Worm (Caenorhabditis elegans) whole organism, L1 larva: ENCODE data around the gene C44C10.5.
A peak's percentile ranks its signal among the peaks of the same experiment; 100 is the strongest.

ENCODE experiments used
- F16B12.6 ChIP-seq: fragments of 150-350 bp; optimal IDR thresholded peaks from 2 replicates; lab custom pipeline; 2014; ENCODE audit warnings: missing biosample characterization, missing genetic modification characterization
- aha-1 ChIP-seq: fragments of 150-350 bp; optimal IDR thresholded peaks from 2 replicates; lab custom pipeline; 2014; ENCODE audit warnings: missing biosample characterization, missing genetic modification characterization
- alr-1 ChIP-seq: fragments of 200-800 bp; sonication (Bioruptor generic); optimal IDR thresholded peaks from 2 replicates; lab custom pipeline; 2018; ENCODE audit warnings: borderline replicate concordance, mild to moderate bottlenecking, missing genetic modification characterization, missing compliant biosample characterization
- aly-2 ChIP-seq: fragments of 150-350 bp; optimal IDR thresholded peaks from 2 replicates; lab custom pipeline; 2014; ENCODE audit warnings: missing biosample characterization, missing genetic modification characterization
- blmp-1 ChIP-seq: fragments of 150-350 bp; optimal IDR thresholded peaks from 2 replicates; lab custom pipeline; 2014; ENCODE audit warnings: missing biosample characterization, missing genetic modification characterization
- ceh-88 ChIP-seq: fragments of 200-800 bp; sonication (Bioruptor generic); IDR thresholded peaks from 2 replicates; pipeline ENCODE4 v1.3.6; 2022; ENCODE audit warnings: missing genetic modification characterization, missing compliant biosample characterization
- ceh-90 ChIP-seq: sonication (generic microtip); optimal IDR thresholded peaks from 2 replicates; lab custom pipeline; 2016; ENCODE audit warnings: missing genetic modification characterization, missing compliant biosample characterization
- efl-3 ChIP-seq: fragments of 200-800 bp; sonication (Bioruptor generic); optimal IDR thresholded peaks from 2 replicates; lab custom pipeline; 2018; ENCODE audit warnings: mild to moderate bottlenecking, missing genetic modification characterization, missing compliant biosample characterization
- elt-2 ChIP-seq: sonication (generic microtip); optimal IDR thresholded peaks from 2 replicates; lab custom pipeline; 2016; ENCODE audit warnings: missing genetic modification characterization, mild to moderate bottlenecking, inconsistent platforms, missing compliant biosample characterization, missing genetic modification reagents
- elt-3 ChIP-seq, 6 experiments: fragments of 150-350 bp in 1 of 6; sonication (generic microtip); optimal IDR thresholded peaks; 2 replicates each; lab custom pipeline; 2017 to 2018; ENCODE audit warnings: missing biosample characterization in 6 of 6, missing genetic modification characterization in 6 of 6, inconsistent platforms in 1 of 6
- ets-5 ChIP-seq: fragments of 200-800 bp; sonication (Bioruptor generic); IDR thresholded peaks from 2 replicates; pipeline ENCODE4 v1.3.6; 2022; ENCODE audit warnings: missing genetic modification characterization, missing compliant biosample characterization
- fkh-10 ChIP-seq: sonication (generic microtip); optimal IDR thresholded peaks from 2 replicates; lab custom pipeline; 2017; ENCODE audit warnings: missing biosample characterization, missing genetic modification reagents, missing genetic modification characterization
- fos-1 ChIP-seq: fragments of 150-350 bp; optimal IDR thresholded peaks from 2 replicates; lab custom pipeline; 2014; ENCODE audit warnings: missing biosample characterization, missing genetic modification characterization
- grh-1 ChIP-seq: fragments of 200-800 bp; sonication (Bioruptor generic); IDR thresholded peaks from 2 replicates; pipeline ENCODE4 v1.3.6; 2022; ENCODE audit warnings: missing genetic modification reagents, missing genetic modification characterization, missing compliant biosample characterization
- hlh-4 ChIP-seq: sonication (generic microtip); optimal IDR thresholded peaks from 2 replicates; lab custom pipeline; 2016; ENCODE audit warnings: mild to moderate bottlenecking, missing genetic modification characterization, missing compliant biosample characterization
- hpl-2 ChIP-seq: fragments of 150-350 bp; optimal IDR thresholded peaks from 2 replicates; lab custom pipeline; 2014; ENCODE audit warnings: missing biosample characterization, missing genetic modification reagents, missing genetic modification characterization
- irx-1 ChIP-seq: sonication (generic microtip); optimal IDR thresholded peaks from 2 replicates; lab custom pipeline; 2016; ENCODE audit warnings: missing genetic modification characterization, missing compliant biosample characterization
- isw-1 ChIP-seq: fragments of 200-800 bp; sonication (Bioruptor generic); IDR thresholded peaks from 2 replicates; pipeline ENCODE4 v1.3.6; 2022; ENCODE audit warnings: missing genetic modification characterization, missing compliant biosample characterization
- jun-1 ChIP-seq: fragments of 150-350 bp; optimal IDR thresholded peaks from 2 replicates; lab custom pipeline; 2014; ENCODE audit warnings: missing biosample characterization, missing genetic modification reagents, missing genetic modification characterization
- lin-14 ChIP-seq: fragments of 200-800 bp; sonication (Bioruptor generic); optimal IDR thresholded peaks from 2 replicates; lab custom pipeline; 2018; ENCODE audit warnings: mild to moderate bottlenecking, missing genetic modification characterization, moderate library complexity, missing compliant biosample characterization
- lsy-2 ChIP-seq, 2 experiments: fragments of 150-350 bp; optimal IDR thresholded peaks; 2 replicates each; lab custom pipeline; 2014; ENCODE audit warnings: missing biosample characterization in 2 of 2, missing genetic modification characterization in 2 of 2
- mab-9 ChIP-seq: fragments of 200-800 bp; sonication (Bioruptor generic); IDR thresholded peaks from 2 replicates; pipeline ENCODE4 v1.3.6; 2022; ENCODE audit warnings: missing genetic modification reagents, missing genetic modification characterization, missing compliant biosample characterization
- nhr-12 ChIP-seq: sonication (generic microtip); optimal IDR thresholded peaks from 2 replicates; lab custom pipeline; 2017; ENCODE audit warnings: missing biosample characterization, missing genetic modification characterization
- nhr-19 ChIP-seq: fragments of 200-800 bp; sonication (Bioruptor generic); conservative IDR thresholded peaks from 2 replicates; pipeline ENCODE4 v1.3.6; 2022; ENCODE audit warnings: missing genetic modification characterization, missing compliant biosample characterization
- nhr-20 ChIP-seq: sonication (generic microtip); optimal IDR thresholded peaks from 2 replicates; lab custom pipeline; 2016; ENCODE audit warnings: mild to moderate bottlenecking, missing genetic modification characterization, missing compliant biosample characterization
- nhr-71 ChIP-seq: sonication (generic microtip); optimal IDR thresholded peaks from 2 replicates; lab custom pipeline; 2016; ENCODE audit warnings: mild to moderate bottlenecking, missing genetic modification characterization, moderate library complexity, missing compliant biosample characterization
- nhr-76 ChIP-seq: sonication (generic microtip); optimal IDR thresholded peaks from 2 replicates; lab custom pipeline; 2017; ENCODE audit warnings: missing biosample characterization, missing genetic modification characterization
- nhr-77 ChIP-seq: fragments of 150-350 bp; optimal IDR thresholded peaks from 2 replicates; lab custom pipeline; 2014; ENCODE audit warnings: missing biosample characterization, missing genetic modification characterization
- nhr-85 ChIP-seq: sonication (generic microtip); peaks from one replicate; lab custom pipeline; 2016; ENCODE audit warnings: missing genetic modification characterization, inconsistent platforms, missing compliant biosample characterization
- nhr-90 ChIP-seq: sonication (generic microtip); optimal IDR thresholded peaks from 2 replicates; lab custom pipeline; 2016; ENCODE audit warnings: mild to moderate bottlenecking, missing genetic modification characterization, missing compliant biosample characterization; ENCODE audit not compliant: poor library complexity
- pag-3 ChIP-seq: sonication (generic microtip); optimal IDR thresholded peaks from 2 replicates; lab custom pipeline; 2017; ENCODE audit warnings: missing genetic modification characterization, mild to moderate bottlenecking, missing compliant biosample characterization, antibody characterized with exemption, borderline replicate concordance; ENCODE audit not compliant: insufficient read depth
- pax-3 ChIP-seq: fragments of 200-800 bp; sonication (Bioruptor generic); optimal IDR thresholded peaks from 2 replicates; lab custom pipeline; 2018; ENCODE audit warnings: mild to moderate bottlenecking, missing genetic modification characterization, moderate library complexity, missing compliant biosample characterization
- pqm-1 ChIP-seq: sonication (generic microtip); optimal IDR thresholded peaks from 3 replicates; lab custom pipeline; 2017; ENCODE audit warnings: missing biosample characterization, missing genetic modification characterization
- skn-1 ChIP-seq: fragments of 150-350 bp; optimal IDR thresholded peaks from 2 replicates; lab custom pipeline; 2014; ENCODE audit warnings: missing biosample characterization, missing genetic modification characterization
- snpc-4 ChIP-seq: fragments of 150-350 bp; optimal IDR thresholded peaks from 2 replicates; lab custom pipeline; 2014; ENCODE audit warnings: missing biosample characterization, missing genetic modification characterization
- snu-23 ChIP-seq: sonication (generic microtip); optimal IDR thresholded peaks from 2 replicates; lab custom pipeline; 2016; ENCODE audit warnings: missing genetic modification characterization, missing compliant biosample characterization
- sptf-1 ChIP-seq: fragments of 150-350 bp; optimal IDR thresholded peaks from 2 replicates; lab custom pipeline; 2014; ENCODE audit warnings: missing biosample characterization, missing genetic modification characterization
- tbx-2 ChIP-seq: sonication (generic microtip); optimal IDR thresholded peaks from 2 replicates; lab custom pipeline; 2016; ENCODE audit warnings: missing genetic modification characterization, missing compliant biosample characterization
- unc-130 ChIP-seq: fragments of 150-350 bp; optimal IDR thresholded peaks from 2 replicates; lab custom pipeline; 2017; ENCODE audit warnings: missing biosample characterization, missing genetic modification characterization, inconsistent platforms
- vab-15 ChIP-seq: sonication (generic microtip); optimal IDR thresholded peaks from 2 replicates; lab custom pipeline; 2017; ENCODE audit warnings: missing genotype, mild to moderate bottlenecking, missing genetic modification characterization, missing compliant biosample characterization
- xbp-1 ChIP-seq: sonication (generic microtip); optimal IDR thresholded peaks from 2 replicates; lab custom pipeline; 2016; ENCODE audit warnings: missing genetic modification characterization, missing compliant biosample characterization

The C44C10.5 gene

ce11 chrX:11711437-11712080 is 21.2 kb downstream of the C44C10.5 start:
- TF ChIP-seq alr-1 (tag; lab: Kevin White, UChicago): no peak
- TF ChIP-seq pag-3 (tag; lab: Kevin White, UChicago): no peak
- TF ChIP-seq sptf-1: no peak
- no peak for TF ChIP-seq nhr-77 (tag; lab: Kevin White, UChicago)
- no peak for TF ChIP-seq blmp-1
- no peak for TF ChIP-seq fos-1 (tag; lab: Kevin White, UChicago)
- TF ChIP-seq snpc-4 (tag; lab: Kevin White, UChicago): no peak
- TF ChIP-seq pax-3 (tag; lab: Kevin White, UChicago): no peak
- no peak for TF ChIP-seq nhr-76 (tag; lab: Kevin White, UChicago)
- TF ChIP-seq grh-1 (GFP tag; lab: Robert Waterston, UW): no peak

ce11 chrX:11712230-11712853 is 22.0 kb downstream of the C44C10.5 start, which contains the start of gene col-180:
Gene col-180 (minus strand): TSS chrX:11712280.
- TF ChIP-seq blmp-1: peak; percentile 22
- no peak for TF ChIP-seq tbx-2 (tag; lab: Kevin White, UChicago)
- TF ChIP-seq, all 84 proteins: peak for 1

ce11 chrX:11716463-11716960 is 26.2 kb downstream of the C44C10.5 start, which contains the start of gene C44C10.9:
Gene C44C10.9 (minus strand): TSS chrX:11716513.
- TF ChIP-seq tbx-2 (tag; lab: Kevin White, UChicago) (no peak), mab-9 (GFP tag; lab: Robert Waterston, UW) (no peak), lin-14 (GFP tag; lab: Kevin White, UChicago) (peak; percentile 56), elt-2 (tag; lab: Kevin White, UChicago) (no peak), efl-3 (GFP tag; lab: Kevin White, UChicago) (no peak), skn-1 (tag; lab: Kevin White, UChicago) (no peak), jun-1 (tag; lab: Kevin White, UChicago) (no peak), nhr-85 (tag; lab: Kevin White, UChicago) (peak; percentile 61), irx-1 (tag; lab: Kevin White, UChicago) (no peak), nhr-12 (no peak), alr-1 (tag; lab: Kevin White, UChicago) (no peak), ceh-90 (tag; lab: Kevin White, UChicago) (no peak), isw-1 (GFP tag; lab: Robert Waterston, UW) (no peak), aha-1 (tag; lab: Kevin White, UChicago) (no peak), F16B12.6 (no peak), fkh-10 (GFP tag; lab: Kevin White, UChicago) (no peak), ceh-88 (GFP tag; lab: Robert Waterston, UW) (no peak), blmp-1 (peak; percentile 53), lsy-2 (tag; optimal IDR thresholded peaks at IDR 0.05; lab: Kevin White, UChicago) (no peak), nhr-20 (tag; lab: Kevin White, UChicago) (peak; percentile 13), unc-130 (no peak), grh-1 (GFP tag; lab: Robert Waterston, UW) (no peak), snu-23 (GFP tag; lab: Kevin White, UChicago) (peak; percentile 10), ets-5 (GFP tag; lab: Robert Waterston, UW) (no peak), hpl-2 (GFP tag; lab: Kevin White, UChicago) (no peak)

ce11 chrX:11718751-11719150 is 28.4 kb downstream of the C44C10.5 start:
- no peak for TF ChIP-seq aha-1 (tag; lab: Kevin White, UChicago)
- peak; percentile 20 for TF ChIP-seq lin-14 (GFP tag; lab: Kevin White, UChicago)

- TF ChIP-seq vab-15 (tag; lab: Kevin White, UChicago): no peak
- peak; percentile 25 for TF ChIP-seq snu-23 (GFP tag; lab: Kevin White, UChicago)
- peak; percentile 63 for TF ChIP-seq lin-14 (GFP tag; lab: Kevin White, UChicago)
- peak; percentile 0 for TF ChIP-seq nhr-71 (tag; lab: Kevin White, UChicago)
- TF ChIP-seq hlh-4 (tag; lab: Kevin White, UChicago): no peak
- TF ChIP-seq nhr-90 (tag; lab: Kevin White, UChicago): peak; percentile 51
- TF ChIP-seq nhr-85 (tag; lab: Kevin White, UChicago): peak; percentile 88
- no peak for TF ChIP-seq ceh-88 (GFP tag; lab: Robert Waterston, UW)
- TF ChIP-seq elt-3 (tag; optimal IDR thresholded peaks at IDR 0.05; lab: Kevin White, UChicago): peak in 2 of 6 experiments; percentile 2 to 4
- no peak for TF ChIP-seq xbp-1 (tag; lab: Kevin White, UChicago)
- peak; percentile 5; the same call in 1 of the 2 replicates for TF ChIP-seq grh-1 (GFP tag; lab: Robert Waterston, UW)
- TF ChIP-seq aly-2: no peak
- TF ChIP-seq nhr-20 (tag; lab: Kevin White, UChicago): peak; percentile 36
- TF ChIP-seq skn-1 (tag; lab: Kevin White, UChicago): no peak
- TF ChIP-seq snpc-4 (tag; lab: Kevin White, UChicago): no peak
- TF ChIP-seq nhr-19: no peak
- TF ChIP-seq pqm-1 (tag; lab: Kevin White, UChicago): no peak
Observed at ce11 chrX:11720058-11720457, 29.7 kb downstream of the C44C10.5 start.
